Fruit fly (Drosophila melanogaster) whole organism, embryonic: ENCODE data around the gene pHCl-2.

Experiments used
- Atf-2 ChIP-seq: fragments of 200-800 bp; sonication (Bioruptor generic); optimal IDR thresholded peaks from 2 replicates; lab custom pipeline; 2016; ENCODE audit warnings: missing biosample characterization, missing genetic modification characterization
- Bgb ChIP-seq: fragments of 200-800 bp; sonication (Bioruptor generic); IDR thresholded peaks from 2 replicates; pipeline ENCODE4 v1.3.6; 2022; ENCODE audit warnings: missing biosample characterization, missing genetic modification characterization; ENCODE audit not compliant: partially characterized antibody
- CG10543 ChIP-seq: fragments of 200-800 bp; sonication (Bioruptor generic); optimal IDR thresholded peaks from 3 replicates; lab custom pipeline; 2017; ENCODE audit warnings: missing biosample characterization, mild to moderate bottlenecking, missing genetic modification characterization, moderate library complexity
- CG11398 ChIP-seq: fragments of 200-800 bp; sonication (Bioruptor generic); optimal IDR thresholded peaks from 2 replicates; lab custom pipeline; 2016; ENCODE audit warnings: missing biosample characterization, missing genetic modification characterization
- CG11504 ChIP-seq: fragments of 200-800 bp; sonication (Bioruptor generic); optimal IDR thresholded peaks from 3 replicates; lab custom pipeline; 2019; ENCODE audit warnings: missing biosample characterization, mild to moderate bottlenecking, missing genetic modification characterization, moderate library complexity
- CG12104 ChIP-seq: fragments of 200-800 bp; sonication (Bioruptor generic); optimal IDR thresholded peaks from 3 replicates; lab custom pipeline; 2016; ENCODE audit warnings: missing biosample characterization, missing genetic modification characterization
- CG13287 ChIP-seq: fragments of 200-800 bp; sonication (Bioruptor generic); IDR thresholded peaks from 2 replicates; pipeline ENCODE4 v1.3.6; 2022; ENCODE audit warnings: missing biosample characterization, missing genetic modification characterization; ENCODE audit not compliant: partially characterized antibody
- CG14050 ChIP-seq: fragments of 200-800 bp; sonication (Bioruptor generic); IDR thresholded peaks from 3 replicates; pipeline ENCODE4 v1.3.6; 2022; ENCODE audit warnings: missing biosample characterization, missing genetic modification characterization
- CG15479 ChIP-seq: fragments of 200-800 bp; sonication (Bioruptor generic); optimal IDR thresholded peaks from 3 replicates; lab custom pipeline; 2019; ENCODE audit warnings: missing biosample characterization, mild to moderate bottlenecking, missing genetic modification characterization, moderate library complexity
- CG15601 ChIP-seq: fragments of 200-800 bp; sonication (Bioruptor generic); optimal IDR thresholded peaks from 3 replicates; lab custom pipeline; 2019; ENCODE audit warnings: missing biosample characterization, mild to moderate bottlenecking, missing genetic modification characterization, moderate library complexity
- CG17186 ChIP-seq: fragments of 200-800 bp; sonication (Bioruptor generic); optimal IDR thresholded peaks from 3 replicates; lab custom pipeline; 2017; ENCODE audit warnings: missing biosample characterization, missing genetic modification reagents, missing genetic modification characterization
- CG17802 ChIP-seq: fragments of 200-800 bp; sonication (Bioruptor generic); optimal IDR thresholded peaks from 2 replicates; lab custom pipeline; 2018; ENCODE audit warnings: missing biosample characterization, mild to moderate bottlenecking, missing genetic modification characterization, moderate library complexity
- CG31441 ChIP-seq: fragments of 200-800 bp; sonication (Bioruptor generic); IDR thresholded peaks from 2 replicates; pipeline ENCODE4 v1.3.6; 2022; ENCODE audit warnings: missing biosample characterization, missing genetic modification characterization
- CG3163 ChIP-seq: fragments of 200-800 bp; sonication (Bioruptor generic); optimal IDR thresholded peaks from 3 replicates; lab custom pipeline; 2016; ENCODE audit warnings: missing biosample characterization, missing genetic modification characterization
- CG3407 ChIP-seq: fragments of 200-800 bp; sonication (Bioruptor generic); optimal IDR thresholded peaks from 2 replicates; lab custom pipeline; 2018; ENCODE audit warnings: missing biosample characterization, mild to moderate bottlenecking, missing genetic modification characterization
- CG4282 ChIP-seq: fragments of 200-800 bp; sonication (Bioruptor generic); optimal IDR thresholded peaks from 2 replicates; lab custom pipeline; 2016; ENCODE audit warnings: missing biosample characterization, missing genetic modification characterization
- CG43689 ChIP-seq: fragments of 200-800 bp; sonication (Bioruptor generic); IDR thresholded peaks from 2 replicates; pipeline ENCODE4 v1.3.6; 2022; ENCODE audit warnings: missing biosample characterization, missing genetic modification characterization
- CG4424 ChIP-seq: fragments of 200-800 bp; sonication (Bioruptor generic); optimal IDR thresholded peaks from 3 replicates; lab custom pipeline; 2016; ENCODE audit warnings: missing biosample characterization, missing genetic modification characterization
- CG9817 ChIP-seq: fragments of 200-800 bp; sonication (Bioruptor generic); optimal IDR thresholded peaks from 2 replicates; lab custom pipeline; 2018; ENCODE audit warnings: missing biosample characterization, mild to moderate bottlenecking, missing genetic modification characterization, moderate library complexity
- CoRest ChIP-seq: fragments of 200-800 bp; sonication (Bioruptor generic); optimal IDR thresholded peaks from 3 replicates; lab custom pipeline; 2018; ENCODE audit warnings: missing biosample characterization, mild to moderate bottlenecking, missing genetic modification characterization, moderate library complexity
- Dll ChIP-seq: fragments of 200-800 bp; sonication (Bioruptor generic); IDR thresholded peaks from 4 replicates; pipeline ENCODE4 v1.3.6; 2022; ENCODE audit warnings: missing biosample characterization, missing genetic modification characterization; ENCODE audit not compliant: partially characterized antibody
- Drgx ChIP-seq: fragments of 200-800 bp; sonication (Bioruptor generic); IDR thresholded peaks from 2 replicates; pipeline ENCODE4 v1.3.6; 2022; ENCODE audit warnings: missing biosample characterization, missing genetic modification characterization
- HLHmδ ChIP-seq: fragments of 200-800 bp; sonication (Bioruptor generic); optimal IDR thresholded peaks from 2 replicates; lab custom pipeline; 2018; ENCODE audit warnings: missing biosample characterization, mild to moderate bottlenecking, missing genetic modification characterization, moderate library complexity
- HmgD ChIP-seq: fragments of 200-800 bp; sonication (Bioruptor generic); optimal IDR thresholded peaks from 3 replicates; lab custom pipeline; 2016; ENCODE audit warnings: missing biosample characterization, missing genetic modification characterization
- Hmx ChIP-seq: fragments of 200-800 bp; sonication (Bioruptor generic); optimal IDR thresholded peaks from 2 replicates; lab custom pipeline; 2016; ENCODE audit warnings: missing biosample characterization, missing genetic modification characterization
- Mrtf ChIP-seq: fragments of 200-800 bp; sonication (Bioruptor generic); IDR thresholded peaks from 3 replicates; pipeline ENCODE4 v1.3.6; 2022; ENCODE audit warnings: missing biosample characterization, missing genetic modification characterization
- Rfx ChIP-seq: fragments of 200-800 bp; sonication (Bioruptor generic); IDR thresholded peaks from 2 replicates; pipeline ENCODE4 v1.3.6; 2022; ENCODE audit warnings: missing biosample characterization, missing genetic modification characterization
- Stat92E ChIP-seq, 3 experiments: fragments of >200 bp in 2 of 3; fragments of 200-800 bp in 1 of 3; sonication (Bioruptor generic) in 1 of 3; optimal IDR thresholded peaks; 2 replicates each; lab custom pipeline; 2017 to 2019; ENCODE audit warnings: missing biosample characterization in 3 of 3, missing genetic modification characterization in 3 of 3, mild to moderate bottlenecking in 1 of 3, moderate library complexity in 1 of 3
- al ChIP-seq: fragments of 200-800 bp; sonication (Bioruptor generic); IDR thresholded peaks from 2 replicates; pipeline ENCODE4 v1.3.6; 2022; ENCODE audit warnings: missing biosample characterization, missing genetic modification characterization
- bowl ChIP-seq: fragments of 200-800 bp; sonication (Bioruptor generic); IDR thresholded peaks from 2 replicates; pipeline ENCODE4 v1.3.6; 2022; ENCODE audit warnings: missing biosample characterization, missing genetic modification characterization
- bsh ChIP-seq, 2 experiments: fragments of 200-800 bp; sonication (Bioruptor generic); optimal IDR thresholded peaks; 2 replicates each; lab custom pipeline; 2017 to 2018; ENCODE audit warnings: mild to moderate bottlenecking in 2 of 2, missing biosample characterization in 2 of 2, missing genetic modification characterization in 2 of 2, moderate library complexity in 1 of 2
- cad ChIP-seq: fragments of >200 bp; optimal IDR thresholded peaks from 2 replicates; lab custom pipeline; 2017; ENCODE audit warnings: missing biosample characterization, missing genetic modification characterization
- croc ChIP-seq: fragments of 200-800 bp; sonication (Bioruptor generic); conservative IDR thresholded peaks from 3 replicates; pipeline ENCODE4 v1.3.6; 2022; ENCODE audit warnings: missing biosample characterization, missing genetic modification characterization
- crp ChIP-seq, 2 experiments: fragments of 200-800 bp; sonication (Bioruptor generic); optimal IDR thresholded peaks; 2 replicates in 1 of 2; 3 replicates in 1 of 2; lab custom pipeline; 2017; ENCODE audit warnings: missing biosample characterization in 2 of 2, missing genetic modification characterization in 2 of 2, mild to moderate bottlenecking in 1 of 2, moderate library complexity in 1 of 2
- dati ChIP-seq: fragments of 200-800 bp; sonication (Bioruptor generic); IDR thresholded peaks from 2 replicates; pipeline ENCODE4 v1.3.6; 2022; ENCODE audit warnings: missing biosample characterization, missing genetic modification characterization
- dm ChIP-seq: fragments of 200-800 bp; sonication (Bioruptor generic); optimal IDR thresholded peaks from 3 replicates; lab custom pipeline; 2016; ENCODE audit warnings: missing biosample characterization, missing genetic modification characterization
- fd64A ChIP-seq: fragments of 200-800 bp; sonication (Bioruptor generic); optimal IDR thresholded peaks from 3 replicates; lab custom pipeline; 2018; ENCODE audit warnings: missing biosample characterization, mild to moderate bottlenecking, missing genetic modification characterization
- fu2 ChIP-seq: fragments of 200-800 bp; sonication (Bioruptor generic); optimal IDR thresholded peaks from 2 replicates; lab custom pipeline; 2016; ENCODE audit warnings: missing biosample characterization, missing genetic modification characterization
- ham ChIP-seq: fragments of 200-800 bp; sonication (Bioruptor generic); IDR thresholded peaks from 2 replicates; pipeline ENCODE4 v1.3.6; 2022; ENCODE audit warnings: missing biosample characterization, missing genetic modification characterization
- jing ChIP-seq: fragments of 200-800 bp; sonication (Bioruptor generic); optimal IDR thresholded peaks from 2 replicates; lab custom pipeline; 2018; ENCODE audit warnings: missing biosample characterization, mild to moderate bottlenecking, missing genetic modification characterization
- ken ChIP-seq: fragments of 200-800 bp; sonication (Bioruptor generic); IDR thresholded peaks from 3 replicates; pipeline ENCODE4 v1.3.6; 2022; ENCODE audit warnings: missing biosample characterization, missing genetic modification characterization
- kni ChIP-seq: fragments of 200-800 bp; sonication (Bioruptor generic); optimal IDR thresholded peaks from 3 replicates; lab custom pipeline; 2017; ENCODE audit warnings: mild to moderate bottlenecking, missing biosample characterization, missing genetic modification reagents, missing genetic modification characterization
- nau ChIP-seq: fragments of 200-800 bp; sonication (Bioruptor generic); optimal IDR thresholded peaks from 3 replicates; lab custom pipeline; 2017; ENCODE audit warnings: missing biosample characterization, mild to moderate bottlenecking, missing genetic modification characterization, missing genetic modification reagents
- nerfin-1 ChIP-seq: fragments of 200-800 bp; sonication (Bioruptor generic); optimal IDR thresholded peaks from 3 replicates; lab custom pipeline; 2019; ENCODE audit warnings: missing biosample characterization, mild to moderate bottlenecking, missing genetic modification characterization, moderate library complexity
- nom ChIP-seq: fragments of 200-800 bp; sonication (Bioruptor generic); optimal IDR thresholded peaks from 2 replicates; lab custom pipeline; 2017; ENCODE audit warnings: missing biosample characterization, missing genetic modification characterization, mild to moderate bottlenecking, moderate library complexity, missing genetic modification reagents
- pita ChIP-seq: fragments of 200-800 bp; sonication (Bioruptor generic); optimal IDR thresholded peaks from 2 replicates; lab custom pipeline; 2017; ENCODE audit warnings: missing biosample characterization, mild to moderate bottlenecking, missing genetic modification characterization
- sd ChIP-seq: fragments of 200-800 bp; sonication (Bioruptor generic); optimal IDR thresholded peaks from 3 replicates; lab custom pipeline; 2018; ENCODE audit warnings: missing biosample characterization, mild to moderate bottlenecking, missing genetic modification characterization, moderate library complexity
- sisA ChIP-seq: fragments of 200-800 bp; sonication (Bioruptor generic); IDR thresholded peaks from 2 replicates; pipeline ENCODE4 v1.3.6; 2022; ENCODE audit warnings: missing biosample characterization, missing genetic modification characterization
- tap ChIP-seq: fragments of 200-800 bp; optimal IDR thresholded peaks from 3 replicates; lab custom pipeline; 2019; ENCODE audit warnings: missing biosample characterization, mild to moderate bottlenecking, missing genetic modification characterization, moderate library complexity
- z ChIP-seq: fragments of 200-800 bp; sonication (Bioruptor generic); IDR thresholded peaks from 3 replicates; pipeline ENCODE4 v1.3.6; 2022; ENCODE audit warnings: missing biosample characterization, missing genetic modification characterization

The pHCl-2 gene

dm6 chr3R:31329809-31330208 is 24.6 kb upstream of the pHCl-2 start (continued):
- TF ChIP-seq CG11504 (tag; lab: Kevin White, UChicago) (no peak), nerfin-1 (tag; lab: Kevin White, UChicago) (no peak), CG9817 (tag; lab: Kevin White, UChicago) (no peak), CoRest (no peak), Dll (GFP tag; lab: Robert Waterston, UW) (no peak), al (GFP tag; lab: Robert Waterston, UW) (no peak), nom (GFP tag; lab: Kevin White, UChicago) (peak; percentile 77), bsh (GFP tag; optimal IDR thresholded peaks at IDR 0.05; lab: Kevin White, UChicago) (peak in 1 of 2 experiments; percentile 65), Drgx (GFP tag; lab: Robert Waterston, UW) (peak; percentile 72), CG3407 (no peak), CG15479 (GFP tag; lab: Kevin White, UChicago) (no peak), Rfx (no peak), ham (GFP tag; lab: Robert Waterston, UW) (no peak), nau (GFP tag; lab: Kevin White, UChicago) (no peak), dati (GFP tag; lab: Robert Waterston, UW) (no peak), Stat92E (GFP tag; optimal IDR thresholded peaks at IDR 0.05; lab: Kevin White, UChicago) (no peak)

DNA sequence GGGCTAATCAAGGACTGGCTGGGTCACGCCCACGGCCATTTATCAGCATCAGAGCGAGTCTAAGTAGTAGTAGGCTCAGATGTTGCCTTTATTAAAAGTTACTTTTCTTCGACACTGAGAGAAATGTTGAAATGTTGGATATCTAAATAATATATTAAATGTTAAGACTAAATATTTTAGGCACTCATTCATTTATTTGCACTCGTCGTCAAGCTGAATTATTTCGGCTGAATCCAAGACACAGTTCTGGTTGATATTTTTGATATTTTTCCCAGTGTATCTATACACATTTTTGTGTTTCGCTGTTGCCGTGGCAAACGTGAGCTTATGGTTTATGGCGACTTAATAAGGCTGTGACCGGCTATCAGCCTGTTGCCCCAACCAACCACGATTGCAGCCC is 19.9 kb upstream of the pHCl-2 start:
- TF ChIP-seq tap (tag; lab: Kevin White, UChicago): peak; percentile 82
- TF ChIP-seq croc: peak; percentile 55; the same call in 2 of the 3 replicates
- TF ChIP-seq dm (GFP tag; lab: Kevin White, UChicago): no peak
- peak; percentile 72 for TF ChIP-seq CG17802 (tag; lab: Kevin White, UChicago)
- TF ChIP-seq fd64A (GFP tag; lab: Kevin White, UChicago): peak; percentile 66
- TF ChIP-seq CG11398 (GFP tag; lab: Kevin White, UChicago): no peak
- no peak for TF ChIP-seq CG10543
- TF ChIP-seq bowl: 0 out of 2 replicates have a peak, but pooled peaks have one; percentile 48
- TF ChIP-seq sd (tag; lab: Kevin White, UChicago): peak; percentile 27
- peak; percentile 82 for TF ChIP-seq CG31441 (GFP tag; lab: Robert Waterston, UW)
- no peak for TF ChIP-seq CG17186 (GFP tag; lab: Kevin White, UChicago)
- no peak for TF ChIP-seq HmgD (GFP tag; lab: Kevin White, UChicago)
- no peak for TF ChIP-seq fu2
- peak; percentile 53 for TF ChIP-seq CG15601 (tag; lab: Kevin White, UChicago)
- TF ChIP-seq jing (GFP tag; lab: Kevin White, UChicago): peak; percentile 36
- TF ChIP-seq sisA (GFP tag; lab: Robert Waterston, UW): peak; percentile 87
- peak; percentile 63; the same call in 2 of the 3 replicates for TF ChIP-seq Mrtf (GFP tag; lab: Robert Waterston, UW)
- TF ChIP-seq CG14050 (GFP tag; lab: Robert Waterston, UW): peak; percentile 58; the same call in 2 of the 3 replicates
- no peak for TF ChIP-seq crp (GFP tag; optimal IDR thresholded peaks at IDR 0.05; lab: Kevin White, UChicago)
- no peak for TF ChIP-seq CG4282 (GFP tag; lab: Kevin White, UChicago)
- TF ChIP-seq CG12104 (GFP tag; lab: Kevin White, UChicago): peak; percentile 48
- no peak for TF ChIP-seq CG43689 (GFP tag; lab: Robert Waterston, UW)
- no peak for TF ChIP-seq Bgb
- TF ChIP-seq z (GFP tag; lab: Robert Waterston, UW): no peak
- TF ChIP-seq CG3163 (GFP tag; lab: Kevin White, UChicago): no peak
- peak; percentile 78; the same call in 2 of the 3 replicates for TF ChIP-seq ken (GFP tag; lab: Robert Waterston, UW)
- TF ChIP-seq kni: no peak
- TF ChIP-seq pita (GFP tag; lab: Kevin White, UChicago): no peak
- TF ChIP-seq Atf-2: no peak
- TF ChIP-seq cad (GFP tag; lab: Kevin White, UChicago): no peak
- TF ChIP-seq CG4424 (GFP tag; lab: Kevin White, UChicago): peak; percentile 84
- TF ChIP-seq Hmx: no peak
- no peak for TF ChIP-seq CG13287 (GFP tag; lab: Robert Waterston, UW)
- TF ChIP-seq HLHmδ (GFP tag; lab: Kevin White, UChicago): no peak
